Worm (Caenorhabditis elegans): ENCODE data around the gene grl-23.

ce11 chrV:12583421-12583820, 6.7 kb upstream of the grl-23 start:
- no peak for TF ChIP-seq tab-1 (GFP tag; IDR thresholded peaks at IDR 0.05)
- no peak for TF ChIP-seq cog-1 (tag; optimal IDR thresholded peaks at IDR 0.05)
- no peak for TF ChIP-seq ref-1 (GFP tag; conservative IDR thresholded peaks at IDR 0.05)
- TF ChIP-seq ztf-29 (GFP tag; IDR thresholded peaks at IDR 0.05), result no peak
- no peak for TF ChIP-seq T22C8.4 (GFP tag; IDR thresholded peaks at IDR 0.05)
- no peak for TF ChIP-seq med-1 (GFP tag; optimal IDR thresholded peaks at IDR 0.05; ENCODE audit: insufficient read depth)
